Worm (Caenorhabditis elegans): ENCODE data around the gene Y54G2A.28.

DNA sequence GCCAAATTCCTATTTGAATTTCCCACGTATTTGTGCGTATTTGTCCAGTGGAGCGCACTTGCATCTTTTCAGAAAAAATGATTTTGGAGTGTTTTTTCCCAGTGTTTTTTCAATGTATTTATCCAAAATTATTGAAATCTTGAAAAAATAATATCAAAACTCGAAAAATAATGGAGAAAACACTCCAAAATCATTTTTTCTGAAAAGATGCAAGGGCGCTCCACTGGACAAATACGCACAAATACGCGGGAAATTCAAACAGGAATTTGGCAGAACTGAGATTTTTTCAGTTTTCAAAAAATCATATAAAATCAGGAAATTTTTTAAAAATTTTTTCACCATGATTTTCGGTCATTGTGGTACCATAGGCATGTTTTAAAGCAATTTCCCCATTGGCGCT lies 574 bp downstream of the Y54G2A.28 start:
- TF ChIP-seq pha-4 (tag; optimal IDR thresholded peaks at IDR 0.05), result no peak
- TF ChIP-seq ztf-11 (tag; optimal IDR thresholded peaks at IDR 0.05), result no peak
- TF ChIP-seq unc-39 (tag; optimal IDR thresholded peaks at IDR 0.05), result no peak
- TF ChIP-seq unc-62 (GFP tag; optimal IDR thresholded peaks at IDR 0.05), result no peak
- no peak for TF ChIP-seq nhr-237 (tag; optimal IDR thresholded peaks at IDR 0.05)
- TF ChIP-seq elt-3 (tag; optimal IDR thresholded peaks at IDR 0.05), result no peak
- no peak for TF ChIP-seq lsy-2 (tag; optimal IDR thresholded peaks at IDR 0.05)
- no peak for TF ChIP-seq unc-120 (tag; optimal IDR thresholded peaks at IDR 0.05; ENCODE audit: poor library complexity, severe bottlenecking)
